Worm (Caenorhabditis elegans) whole organism, L3 larva: ENCODE results near the gene msp-40.

Experiments used
- ceh-16 ChIP-seq: sonication (generic microtip); optimal IDR thresholded peaks from 2 replicates; lab custom pipeline; 2017; ENCODE audit warnings: missing biosample characterization, missing genetic modification characterization
- elt-3 ChIP-seq, 3 experiments: fragments of 150-350 bp in 1 of 3; sonication (generic microtip) in 2 of 3; optimal IDR thresholded peaks; 2 replicates in 2 of 3; 4 replicates in 1 of 3; lab custom pipeline; 2014 to 2017; ENCODE audit warnings: missing biosample characterization in 3 of 3, missing genetic modification characterization in 3 of 3
- hmg-11 ChIP-seq: sonication (generic microtip); optimal IDR thresholded peaks from 2 replicates; lab custom pipeline; 2016; ENCODE audit warnings: missing genetic modification characterization, missing compliant biosample characterization
- nfya-1 ChIP-seq: sonication (generic microtip); optimal IDR thresholded peaks from 2 replicates; lab custom pipeline; 2017; ENCODE audit warnings: missing genetic modification characterization, mild to moderate bottlenecking, missing compliant biosample characterization, antibody characterized with exemption, moderate library complexity; ENCODE audit not compliant: insufficient read depth
- nhr-25 ChIP-seq: sonication (generic microtip); optimal IDR thresholded peaks from 2 replicates; lab custom pipeline; 2017; ENCODE audit warnings: missing biosample characterization, missing genetic modification characterization
- nhr-76 ChIP-seq: fragments of 150-350 bp; sonication (generic microtip); optimal IDR thresholded peaks from 5 replicates; lab custom pipeline; 2014; ENCODE audit warnings: missing biosample characterization, missing genetic modification characterization
- nhr-77 ChIP-seq: fragments of 150-350 bp; optimal IDR thresholded peaks from 2 replicates; lab custom pipeline; 2014; ENCODE audit warnings: missing biosample characterization, missing genetic modification characterization
- pha-4 ChIP-seq: fragments of 150-350 bp; optimal IDR thresholded peaks from 2 replicates; lab custom pipeline; 2014; ENCODE audit warnings: missing biosample characterization, missing genetic modification reagents, missing genetic modification characterization
- sea-2 ChIP-seq: fragments of 150-350 bp; sonication (generic microtip); optimal IDR thresholded peaks from 4 replicates; lab custom pipeline; 2014; ENCODE audit warnings: missing biosample characterization, missing genetic modification reagents, missing genetic modification characterization
- ztf-11 ChIP-seq: fragments of 150-350 bp; optimal IDR thresholded peaks from 2 replicates; lab custom pipeline; 2014; ENCODE audit warnings: missing biosample characterization, missing genetic modification characterization

- no peak for TF ChIP-seq nhr-25
- TF ChIP-seq sea-2 (GFP tag; lab: Kevin White, UChicago), result no peak
- TF ChIP-seq pha-4 (tag; lab: Kevin White, UChicago), result no peak
- TF ChIP-seq elt-3 (tag; optimal IDR thresholded peaks at IDR 0.05; lab: Kevin White, UChicago), result no peak
- no peak for TF ChIP-seq nhr-76
- TF ChIP-seq ztf-11 (tag; lab: Kevin White, UChicago), result no peak
- no peak for TF ChIP-seq nhr-77 (tag; lab: Kevin White, UChicago)
- TF ChIP-seq nfya-1 (tag; lab: Kevin White, UChicago), result no peak
- TF ChIP-seq hmg-11, result no peak
- no peak for TF ChIP-seq ceh-16 (tag; lab: Kevin White, UChicago)
These were observed 19.0 kb upstream of the msp-40 start for ce11 chrII:4806261-4806660.
